Fruit fly (Drosophila melanogaster) whole organism, embryonic: ENCODE measurements around the gene Hydr2.

Experiments
- CG10209 ChIP-seq: fragments of 200-800 bp; sonication (Bioruptor generic); optimal IDR thresholded peaks from 3 replicates; lab custom pipeline; 2017; ENCODE audit warnings: missing biosample characterization, mild to moderate bottlenecking, missing genetic modification characterization, missing genetic modification reagents
- CG11456 ChIP-seq: fragments of 200-800 bp; sonication (Bioruptor generic); IDR thresholded peaks from 3 replicates; pipeline ENCODE4 v1.3.6; 2022; ENCODE audit warnings: missing biosample characterization, missing genetic modification characterization
- CG12942 ChIP-seq: fragments of 200-800 bp; sonication (Bioruptor generic); optimal IDR thresholded peaks from 3 replicates; lab custom pipeline; 2016; ENCODE audit warnings: missing biosample characterization, missing genetic modification characterization
- CG15073 ChIP-seq: fragments of 200-800 bp; sonication (Bioruptor generic); optimal IDR thresholded peaks from 2 replicates; lab custom pipeline; 2016; ENCODE audit warnings: missing biosample characterization, missing genetic modification characterization
- CG15601 ChIP-seq: fragments of 200-800 bp; sonication (Bioruptor generic); optimal IDR thresholded peaks from 3 replicates; lab custom pipeline; 2019; ENCODE audit warnings: missing biosample characterization, mild to moderate bottlenecking, missing genetic modification characterization, moderate library complexity
- CG16815 ChIP-seq: fragments of 200-800 bp; sonication (Bioruptor generic); optimal IDR thresholded peaks from 3 replicates; lab custom pipeline; 2017; ENCODE audit warnings: missing biosample characterization, mild to moderate bottlenecking, missing genetic modification characterization
- CG17568 ChIP-seq: fragments of 200-800 bp; sonication (Bioruptor generic); optimal IDR thresholded peaks from 2 replicates; lab custom pipeline; 2018; ENCODE audit warnings: missing biosample characterization, mild to moderate bottlenecking, missing genetic modification characterization, moderate library complexity
- CG1792 ChIP-seq: fragments of 200-800 bp; sonication (Bioruptor generic); optimal IDR thresholded peaks from 2 replicates; lab custom pipeline; 2016; ENCODE audit warnings: missing biosample characterization, missing genetic modification characterization
- CG2199 ChIP-seq: fragments of 200-800 bp; sonication (Bioruptor generic); IDR thresholded peaks from 3 replicates; pipeline ENCODE4 v1.3.6; 2022; ENCODE audit warnings: missing biosample characterization, missing genetic modification characterization
- CG2202 ChIP-seq: fragments of 200-800 bp; sonication (Bioruptor generic); optimal IDR thresholded peaks from 2 replicates; lab custom pipeline; 2018; ENCODE audit warnings: missing biosample characterization, mild to moderate bottlenecking, missing genetic modification characterization
- CG2678 ChIP-seq: fragments of 200-800 bp; sonication (Bioruptor generic); optimal IDR thresholded peaks from 3 replicates; lab custom pipeline; 2019; ENCODE audit warnings: missing biosample characterization, mild to moderate bottlenecking, missing genetic modification characterization, moderate library complexity
- CG6683 ChIP-seq: fragments of 200-800 bp; sonication (Bioruptor generic); optimal IDR thresholded peaks from 2 replicates; lab custom pipeline; 2017; ENCODE audit warnings: missing biosample characterization, mild to moderate bottlenecking, missing genetic modification characterization, missing genetic modification reagents
- CG6854 ChIP-seq: fragments of 200-800 bp; sonication (Bioruptor generic); optimal IDR thresholded peaks from 3 replicates; lab custom pipeline; 2017; ENCODE audit warnings: missing biosample characterization, mild to moderate bottlenecking, missing genetic modification characterization
- CG7372 ChIP-seq: fragments of 200-800 bp; sonication (Bioruptor generic); IDR thresholded peaks from 2 replicates; pipeline ENCODE4 v1.3.6; 2022; ENCODE audit warnings: missing biosample characterization, missing genetic modification characterization
- CG7786 ChIP-seq: fragments of 200-800 bp; sonication (Bioruptor generic); optimal IDR thresholded peaks from 2 replicates; lab custom pipeline; 2016; ENCODE audit warnings: missing biosample characterization, missing genetic modification characterization
- CG8765 ChIP-seq: fragments of 200-800 bp; sonication (Bioruptor generic); IDR thresholded peaks from 2 replicates; pipeline ENCODE4 v1.3.6; 2022; ENCODE audit warnings: missing biosample characterization, missing genetic modification characterization
- CG9727 ChIP-seq: fragments of 200-800 bp; sonication (Bioruptor generic); optimal IDR thresholded peaks from 3 replicates; lab custom pipeline; 2017; ENCODE audit warnings: missing biosample characterization, mild to moderate bottlenecking, missing genetic modification characterization
- D19A ChIP-seq: fragments of 200-800 bp; optimal IDR thresholded peaks from 3 replicates; lab custom pipeline; 2019; ENCODE audit warnings: missing biosample characterization, mild to moderate bottlenecking, missing genetic modification characterization, moderate library complexity
- D19B ChIP-seq: fragments of 200-800 bp; sonication (Bioruptor generic); optimal IDR thresholded peaks from 2 replicates; lab custom pipeline; 2017; ENCODE audit warnings: missing biosample characterization, mild to moderate bottlenecking, missing genetic modification characterization
- Doc3 ChIP-seq: fragments of 200-800 bp; sonication (Bioruptor generic); IDR thresholded peaks from 3 replicates; pipeline ENCODE4 v1.3.6; 2022; ENCODE audit warnings: missing biosample characterization, missing genetic modification characterization; ENCODE audit not compliant: partially characterized antibody
- E2f2 ChIP-seq: fragments of 200-800 bp; sonication (Bioruptor generic); IDR thresholded peaks from 2 replicates; pipeline ENCODE4 v1.3.6; 2022; ENCODE audit warnings: missing biosample characterization, missing genetic modification characterization
- Ets65A ChIP-seq: fragments of 200-800 bp; sonication (Bioruptor generic); peaks from one replicate; lab custom pipeline; 2016; ENCODE audit warnings: missing biosample characterization, missing genetic modification characterization
- Fer2 ChIP-seq: fragments of 200-800 bp; sonication (Bioruptor generic); optimal IDR thresholded peaks from 2 replicates; lab custom pipeline; 2018; ENCODE audit warnings: missing biosample characterization, mild to moderate bottlenecking, missing genetic modification characterization, moderate library complexity
- Hand ChIP-seq: fragments of 200-800 bp; sonication (Bioruptor generic); optimal IDR thresholded peaks from 2 replicates; lab custom pipeline; 2017; ENCODE audit warnings: mild to moderate bottlenecking, missing biosample characterization, missing genetic modification reagents, missing genetic modification characterization
- Hmx ChIP-seq: fragments of 200-800 bp; sonication (Bioruptor generic); optimal IDR thresholded peaks from 2 replicates; lab custom pipeline; 2016; ENCODE audit warnings: missing biosample characterization, missing genetic modification characterization
- Lhr ChIP-seq: fragments of 200-800 bp; sonication (Bioruptor generic); optimal IDR thresholded peaks from 3 replicates; lab custom pipeline; 2017; ENCODE audit warnings: mild to moderate bottlenecking, missing biosample characterization, missing genetic modification reagents, missing genetic modification characterization
- Med ChIP-seq: fragments of 200-800 bp; sonication (Bioruptor generic); peaks from one replicate; lab custom pipeline; 2016; ENCODE audit warnings: missing biosample characterization, missing genetic modification characterization, mild to moderate bottlenecking, inconsistent platforms, moderate library complexity
- Mrtf ChIP-seq: fragments of 200-800 bp; sonication (Bioruptor generic); IDR thresholded peaks from 3 replicates; pipeline ENCODE4 v1.3.6; 2022; ENCODE audit warnings: missing biosample characterization, missing genetic modification characterization
- Optix ChIP-seq: fragments of 200-800 bp; sonication (Bioruptor generic); IDR thresholded peaks from 3 replicates; pipeline ENCODE4 v1.3.6; 2022; ENCODE audit warnings: missing biosample characterization, missing genetic modification characterization
- Poxn ChIP-seq: fragments of 200-800 bp; sonication (Bioruptor generic); IDR thresholded peaks from 2 replicates; pipeline ENCODE4 v1.3.6; 2022; ENCODE audit warnings: missing biosample characterization, missing genetic modification characterization
- Sry-β ChIP-seq: fragments of 200-800 bp; sonication (Bioruptor generic); optimal IDR thresholded peaks from 2 replicates; lab custom pipeline; 2018; ENCODE audit warnings: missing biosample characterization, mild to moderate bottlenecking, missing genetic modification characterization, moderate library complexity
- Xrp1 ChIP-seq: fragments of 200-800 bp; sonication (Bioruptor generic); IDR thresholded peaks from 2 replicates; pipeline ENCODE4 v1.3.6; 2022; ENCODE audit warnings: missing biosample characterization, missing genetic modification characterization
- bigmax ChIP-seq: fragments of 200-800 bp; sonication (Bioruptor generic); optimal IDR thresholded peaks from 2 replicates; lab custom pipeline; 2018; ENCODE audit warnings: missing biosample characterization, mild to moderate bottlenecking, missing genetic modification characterization
- bsh ChIP-seq, 2 experiments: fragments of 200-800 bp; sonication (Bioruptor generic); optimal IDR thresholded peaks; 2 replicates each; lab custom pipeline; 2017 to 2018; ENCODE audit warnings: mild to moderate bottlenecking in 2 of 2, missing biosample characterization in 2 of 2, missing genetic modification characterization in 2 of 2, moderate library complexity in 1 of 2
- corto ChIP-seq: fragments of 200-800 bp; sonication (Bioruptor generic); optimal IDR thresholded peaks from 2 replicates; lab custom pipeline; 2016; ENCODE audit warnings: missing biosample characterization, mild to moderate bottlenecking, missing genetic modification characterization, moderate library complexity
- eve ChIP-seq, 2 experiments: fragments of >200 bp; optimal IDR thresholded peaks; 2 replicates each; lab custom pipeline; 2017; ENCODE audit warnings: missing biosample characterization in 2 of 2, missing genetic modification characterization in 2 of 2
- fd64A ChIP-seq: fragments of 200-800 bp; sonication (Bioruptor generic); optimal IDR thresholded peaks from 3 replicates; lab custom pipeline; 2018; ENCODE audit warnings: missing biosample characterization, mild to moderate bottlenecking, missing genetic modification characterization
- gem ChIP-seq: fragments of 200-800 bp; sonication (Bioruptor generic); optimal IDR thresholded peaks from 2 replicates; lab custom pipeline; 2019; ENCODE audit warnings: missing biosample characterization, mild to moderate bottlenecking, missing genetic modification characterization, moderate library complexity
- lbe ChIP-seq: fragments of 200-800 bp; sonication (Bioruptor generic); optimal IDR thresholded peaks from 2 replicates; lab custom pipeline; 2016; ENCODE audit warnings: missing biosample characterization, mild to moderate bottlenecking, missing genetic modification characterization
- nerfin-1 ChIP-seq: fragments of 200-800 bp; sonication (Bioruptor generic); optimal IDR thresholded peaks from 3 replicates; lab custom pipeline; 2019; ENCODE audit warnings: missing biosample characterization, mild to moderate bottlenecking, missing genetic modification characterization, moderate library complexity
- pb ChIP-seq: fragments of 200-800 bp; sonication (Bioruptor generic); optimal IDR thresholded peaks from 3 replicates; lab custom pipeline; 2016; ENCODE audit warnings: missing biosample characterization, missing genetic modification characterization
- pfk ChIP-seq: fragments of 200-800 bp; sonication (Bioruptor generic); optimal IDR thresholded peaks from 2 replicates; lab custom pipeline; 2018; ENCODE audit warnings: missing biosample characterization, mild to moderate bottlenecking, missing genetic modification characterization, moderate library complexity
- row ChIP-seq: fragments of 200-800 bp; sonication (Bioruptor generic); IDR thresholded peaks from 3 replicates; pipeline ENCODE4 v1.3.6; 2022; ENCODE audit warnings: missing biosample characterization, missing genetic modification characterization
- salm ChIP-seq: fragments of 200-800 bp; sonication (Bioruptor generic); optimal IDR thresholded peaks from 2 replicates; lab custom pipeline; 2018; ENCODE audit warnings: missing biosample characterization, mild to moderate bottlenecking, missing genetic modification characterization
- schlank ChIP-seq: fragments of 200-800 bp; sonication (Bioruptor generic); optimal IDR thresholded peaks from 2 replicates; lab custom pipeline; 2018; ENCODE audit warnings: missing biosample characterization, mild to moderate bottlenecking, missing genetic modification characterization
- sens ChIP-seq: fragments of 200-800 bp; sonication (Bioruptor generic); peaks from one replicate; lab custom pipeline; 2016; ENCODE audit warnings: missing biosample characterization, missing genetic modification characterization
- trh ChIP-seq: fragments of 200-800 bp; sonication (Bioruptor generic); optimal IDR thresholded peaks from 2 replicates; lab custom pipeline; 2016; ENCODE audit warnings: missing biosample characterization, missing genetic modification characterization
- yki ChIP-seq: fragments of >200 bp; optimal IDR thresholded peaks from 3 replicates; lab custom pipeline; 2018

Hydr2 gene

dm6 chr2L:3152696-3153613, 10.5 kb upstream of the Hydr2 start (continued):
- peak; percentile 82 for TF ChIP-seq trh (GFP tag; lab: Kevin White, UChicago)
- TF ChIP-seq salm, result peak; percentile 91
- peak; percentile 92 for TF ChIP-seq Lhr
- TF ChIP-seq CG2202 (tag; lab: Kevin White, UChicago), result peak; percentile 94
- TF ChIP-seq pb (GFP tag; lab: Kevin White, UChicago), result peak; percentile 93
- peak; percentile 90 for TF ChIP-seq CG12942 (GFP tag; lab: Kevin White, UChicago)
- TF ChIP-seq D19A (tag; lab: Kevin White, UChicago), result peak; percentile 92
- peak; percentile 95 for TF ChIP-seq CG15601 (tag; lab: Kevin White, UChicago)
- TF ChIP-seq row (GFP tag; lab: Robert Waterston, UW), result peak; percentile 97
- peak; percentile 47 for TF ChIP-seq schlank
- peak; percentile 92 for TF ChIP-seq CG7786 (GFP tag; lab: Kevin White, UChicago)
- no peak for TF ChIP-seq pfk (GFP tag; lab: Kevin White, UChicago)
- TF ChIP-seq Optix (GFP tag; lab: Robert Waterston, UW), result peak; percentile 92
- TF ChIP-seq gem (tag; lab: Kevin White, UChicago), result peak; percentile 97
- TF ChIP-seq CG6854 (GFP tag; lab: Kevin White, UChicago), result peak; percentile 72
- peak; percentile 79 for TF ChIP-seq CG15073 (GFP tag; lab: Kevin White, UChicago)
- TF ChIP-seq bsh (GFP tag; optimal IDR thresholded peaks at IDR 0.05; lab: Kevin White, UChicago), result peak; percentile 53 to 98
- TF ChIP-seq CG9727, result peak; percentile 93
- peak; percentile 72 for TF ChIP-seq CG17568 (GFP tag; lab: Kevin White, UChicago)
- peak; percentile 93 for TF ChIP-seq nerfin-1 (tag; lab: Kevin White, UChicago)
- peak; percentile 75 for TF ChIP-seq Fer2 (tag; lab: Kevin White, UChicago)
- TF ChIP-seq Xrp1 (GFP tag; lab: Robert Waterston, UW), result peak; percentile 95
- peak; percentile 5 for TF ChIP-seq lbe (GFP tag; lab: Kevin White, UChicago)
- peak; percentile 99 for TF ChIP-seq Ets65A (GFP tag; lab: Kevin White, UChicago)

- TF ChIP-seq CG2678 (tag; lab: Kevin White, UChicago), result no peak
- TF ChIP-seq CG16815 (GFP tag; lab: Kevin White, UChicago), result no peak
- no peak for TF ChIP-seq CG10209 (GFP tag; lab: Kevin White, UChicago)
- no peak for TF ChIP-seq Hmx (GFP tag; lab: Kevin White, UChicago)
- TF ChIP-seq E2f2 (GFP tag; lab: Robert Waterston, UW), result no peak
- TF ChIP-seq CG7372, result no peak
- no peak for TF ChIP-seq CG1792 (GFP tag; lab: Kevin White, UChicago)
- no peak for TF ChIP-seq yki (lab: Kevin White, UChicago)
- no peak for TF ChIP-seq fd64A (GFP tag; lab: Kevin White, UChicago)
- TF ChIP-seq D19B (GFP tag; lab: Kevin White, UChicago), result no peak
- no peak for TF ChIP-seq lbe (GFP tag; lab: Kevin White, UChicago)
- TF ChIP-seq CG6683, result no peak
- TF ChIP-seq Hand (GFP tag; lab: Kevin White, UChicago), result no peak
- TF ChIP-seq Doc3 (GFP tag; lab: Robert Waterston, UW), result no peak
- no peak for TF ChIP-seq corto
- TF ChIP-seq CG8765 (GFP tag; lab: Robert Waterston, UW), result 0 out of 2 replicates have a peak, but pooled peaks have one; percentile 21
- no peak for TF ChIP-seq eve (GFP tag; optimal IDR thresholded peaks at IDR 0.05; lab: Kevin White, UChicago)
- no peak for TF ChIP-seq Sry-β (GFP tag; lab: Kevin White, UChicago)
- peak; percentile 31 for TF ChIP-seq Ets65A (GFP tag; lab: Kevin White, UChicago)
- TF ChIP-seq Poxn, result no peak
- TF ChIP-seq sens, result peak; percentile 27
- TF ChIP-seq CG11456 (GFP tag; lab: Robert Waterston, UW), result no peak
- TF ChIP-seq Med (GFP tag; lab: Kevin White, UChicago), result peak; percentile 54
- TF ChIP-seq D19A (tag; lab: Kevin White, UChicago), result no peak
- no peak for TF ChIP-seq Mrtf
- TF ChIP-seq CG2199 (GFP tag; lab: Robert Waterston, UW), result no peak
- no peak for TF ChIP-seq bigmax
- TF ChIP-seq, all 482 proteins: peak for 4
Observed at dm6 chr2L:3154749-3155148, 8.7 kb upstream of the Hydr2 start.
